Fruit fly (Drosophila melanogaster): Measurements from ENCODE around the gene CG15478.

CG15478 gene

DNA sequence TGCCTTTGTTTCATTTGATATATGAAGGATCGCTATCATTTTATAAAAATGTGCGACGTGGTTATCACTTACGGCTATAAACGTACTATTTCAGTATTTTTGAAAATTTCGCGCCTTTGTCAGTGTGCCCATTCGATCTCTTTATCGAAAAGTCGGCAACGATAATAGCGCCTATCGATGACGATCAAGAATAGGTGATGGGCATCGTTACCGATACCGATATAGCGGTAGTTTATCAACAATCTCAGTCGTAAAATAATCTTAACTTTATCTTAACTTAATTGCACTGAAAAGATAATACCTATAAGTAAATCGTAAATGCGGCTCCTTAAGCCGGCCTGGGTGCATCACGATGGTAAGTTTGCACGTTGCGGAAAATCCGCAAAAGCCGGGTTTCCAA, 4.2 kb upstream of the CG15478 start, which contains the start of gene Hira (continued):
- TF ChIP-seq CG2129 (GFP tag; IDR thresholded peaks at IDR 0.05; ENCODE audit: partially characterized antibody), result peak; percentile 43
- no peak for TF ChIP-seq Dfd (GFP tag; optimal IDR thresholded peaks at IDR 0.05)
- TF ChIP-seq CG4404 (GFP tag; IDR thresholded peaks at IDR 0.05), result no peak
- TF ChIP-seq CG1647 (GFP tag; optimal IDR thresholded peaks at IDR 0.05), result no peak
- no peak for TF ChIP-seq fd64A (GFP tag; optimal IDR thresholded peaks at IDR 0.05)
- TF ChIP-seq Ptx1 (GFP tag; IDR thresholded peaks at IDR 0.05), result no peak
- TF ChIP-seq CG4424 (GFP tag; optimal IDR thresholded peaks at IDR 0.05), result no peak
- TF ChIP-seq trem (tag; optimal IDR thresholded peaks at IDR 0.05), result peak; percentile 45
- peak; percentile 8 for TF ChIP-seq lilli (GFP tag; optimal IDR thresholded peaks at IDR 0.05)
- TF ChIP-seq bigmax (GFP tag; optimal IDR thresholded peaks at IDR 0.05), result no peak
- TF ChIP-seq CG1233 (GFP tag; optimal IDR thresholded peaks at IDR 0.05), result no peak
- TF ChIP-seq insv (GFP tag; optimal IDR thresholded peaks at IDR 0.05), result peak in 1 of 2 experiments; percentile 34
- TF ChIP-seq B-H2 (GFP tag; optimal IDR thresholded peaks at IDR 0.05), result peak; percentile 14
- TF ChIP-seq org-1 (GFP tag; optimal IDR thresholded peaks at IDR 0.05), result no peak
- TF ChIP-seq Abd-B (GFP tag; optimal IDR thresholded peaks at IDR 0.05), result no peak
- no peak for TF ChIP-seq Trl (optimal IDR thresholded peaks at IDR 0.05)
- TF ChIP-seq Trl (GFP tag; optimal IDR thresholded peaks at IDR 0.05), result no peak
- no peak for TF ChIP-seq bab2 (GFP tag; optimal IDR thresholded peaks at IDR 0.05)
- no peak for TF ChIP-seq CG31388 (GFP tag; optimal IDR thresholded peaks at IDR 0.05)
- peak; percentile 77 for TF ChIP-seq Doc3 (GFP tag; IDR thresholded peaks at IDR 0.05; ENCODE audit: partially characterized antibody)
- no peak for TF ChIP-seq HmgD (GFP tag; optimal IDR thresholded peaks at IDR 0.05)
- no peak for TF ChIP-seq Sry-β (GFP tag; optimal IDR thresholded peaks at IDR 0.05)
- TF ChIP-seq Bgb (GFP tag; IDR thresholded peaks at IDR 0.05; ENCODE audit: partially characterized antibody), result peak; percentile 91
- peak; percentile 93 for TF ChIP-seq Dref (GFP tag; IDR thresholded peaks at IDR 0.05)
- peak; percentile 92 for TF ChIP-seq mld (GFP tag; IDR thresholded peaks at IDR 0.05; ENCODE audit: partially characterized antibody)
- TF ChIP-seq amos (GFP tag; IDR thresholded peaks at IDR 0.05; ENCODE audit: partially characterized antibody), result peak; percentile 89
- no peak for TF ChIP-seq CG17568 (GFP tag; optimal IDR thresholded peaks at IDR 0.05)
- TF ChIP-seq pb (GFP tag; optimal IDR thresholded peaks at IDR 0.05), result no peak
- peak; percentile 98 for TF ChIP-seq grn (GFP tag; optimal IDR thresholded peaks at IDR 0.05)
- peak; percentile 8 for TF ChIP-seq CG2712 (tag; optimal IDR thresholded peaks at IDR 0.05)
- peak; percentile 89 for TF ChIP-seq Opbp (GFP tag; IDR thresholded peaks at IDR 0.05; ENCODE audit: partially characterized antibody)
- peak; percentile 21 for TF ChIP-seq sug (tag; optimal IDR thresholded peaks at IDR 0.05)
- no peak for TF ChIP-seq CG7372 (GFP tag; IDR thresholded peaks at IDR 0.05)
- no peak for TF ChIP-seq CG2889 (GFP tag; IDR thresholded peaks at IDR 0.05)
- TF ChIP-seq CG30403 (GFP tag; optimal IDR thresholded peaks at IDR 0.05), result no peak
- TF ChIP-seq PHDP (tag; optimal IDR thresholded peaks at IDR 0.05), result peak; percentile 7
- peak; percentile 30 for TF ChIP-seq lbe (GFP tag; optimal IDR thresholded peaks at IDR 0.05)
- TF ChIP-seq Gug (GFP tag; IDR thresholded peaks at IDR 0.05), result no peak
- TF ChIP-seq Taf1 (GFP tag; IDR thresholded peaks at IDR 0.05), result no peak
- no peak for TF ChIP-seq CG10462 (GFP tag; optimal IDR thresholded peaks at IDR 0.05)
- TF ChIP-seq CG8388 (GFP tag; optimal IDR thresholded peaks at IDR 0.05), result no peak
- no peak for TF ChIP-seq CG18476 (GFP tag; optimal IDR thresholded peaks at IDR 0.05)
- peak; percentile 9 for TF ChIP-seq CG2120 (GFP tag; optimal IDR thresholded peaks at IDR 0.05)
- TF ChIP-seq crc (GFP tag; optimal IDR thresholded peaks at IDR 0.05), result no peak
- peak; percentile 44 for TF ChIP-seq CG33213 (GFP tag; optimal IDR thresholded peaks at IDR 0.05)
- TF ChIP-seq CG6791 (GFP tag; IDR thresholded peaks at IDR 0.05; ENCODE audit: partially characterized antibody), result peak; percentile 93
- no peak for TF ChIP-seq CG8944 (GFP tag; optimal IDR thresholded peaks at IDR 0.05)
- TF ChIP-seq CG10959 (GFP tag; IDR thresholded peaks at IDR 0.05), result no peak
- TF ChIP-seq CG4617 (GFP tag; optimal IDR thresholded peaks at IDR 0.05; ENCODE audit: borderline replicate concordance), result peak; percentile 16
- no peak for TF ChIP-seq C15 (GFP tag; IDR thresholded peaks at IDR 0.05)
- TF ChIP-seq chinmo (GFP tag; IDR thresholded peaks at IDR 0.05; ENCODE audit: partially characterized antibody), result peak; percentile 96

Data from whole organism, embryonic.